Worm (Caenorhabditis elegans): ENCODE measurements around the gene C09G9.5.

- TF ChIP-seq tbx-9 (tag; optimal IDR thresholded peaks at IDR 0.05; ENCODE audit: borderline replicate concordance) (no peak), ama-1 (optimal IDR thresholded peaks at IDR 0.05) (no peak), ama-1 (GFP tag; optimal IDR thresholded peaks at IDR 0.05) (no peak)
These were observed 16.7 kb upstream of the C09G9.5 start, which contains the start of gene npp-23 for ce11 chrIV:8869624-8870023.

All from whole organism, young adult.